Worm (Caenorhabditis elegans): ENCODE measurements around the gene Y38C1AA.19.

DNA sequence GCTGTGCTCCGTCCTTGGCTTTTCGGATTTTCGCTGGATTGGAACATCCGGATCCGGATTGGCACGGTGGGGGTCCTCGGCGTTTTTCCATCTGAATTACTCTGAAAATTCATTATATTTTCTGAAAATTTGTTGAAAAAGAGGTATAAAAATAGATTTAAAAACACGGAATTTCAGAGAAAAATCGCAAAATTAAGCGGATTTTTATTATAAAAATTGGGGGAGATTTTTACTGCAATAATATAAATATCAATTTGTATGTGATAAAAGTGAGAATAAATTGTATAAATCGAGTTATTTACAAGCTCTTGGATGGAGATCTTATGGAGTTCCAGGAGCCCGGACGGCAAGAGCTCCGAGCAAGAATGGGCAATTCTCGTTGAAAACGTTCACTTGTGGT is 38.4 kb upstream of the Y38C1AA.19 start, which contains the start of gene tut-1:
- TF ChIP-seq K02D7.2 (tag; optimal IDR thresholded peaks at IDR 0.05) (no peak), unc-3 (GFP tag; conservative IDR thresholded peaks at IDR 0.05) (no peak), unc-3 (tag; optimal IDR thresholded peaks at IDR 0.05) (no peak), hlh-30 (tag; optimal IDR thresholded peaks at IDR 0.05; ENCODE audit: insufficient read depth) (no peak), pax-1 (tag; optimal IDR thresholded peaks at IDR 0.05) (no peak), pqm-1 (tag; optimal IDR thresholded peaks at IDR 0.05) (no peak), nfya-1 (tag; optimal IDR thresholded peaks at IDR 0.05) (no peak), K09A11.1 (tag; optimal IDR thresholded peaks at IDR 0.05; ENCODE audit: insufficient read depth) (no peak)
